Worm (Caenorhabditis elegans): ENCODE results near the gene wbp-2.

- TF ChIP-seq scrt-1 (GFP tag; IDR thresholded peaks at IDR 0.05) (no peak), hnd-1 (tag; optimal IDR thresholded peaks at IDR 0.05) (no peak), ceh-36 (tag; optimal IDR thresholded peaks at IDR 0.05) (no peak), F13C5.2 (tag; optimal IDR thresholded peaks at IDR 0.05) (no peak), ama-1 (optimal IDR thresholded peaks at IDR 0.05) (no peak), hmbx-1 (tag; optimal IDR thresholded peaks at IDR 0.05) (no peak), ets-7 (tag; optimal IDR thresholded peaks at IDR 0.05) (no peak)
Observed at ce11 chrII:9372991-9373390, 43.4 kb downstream of the wbp-2 start, which contains the start of gene C06C3.4.

Data from whole organism, early embryonic.